Worm (Caenorhabditis elegans) whole organism, late embryonic: Measurements from ENCODE around the gene gst-23.

Source experiments
- C38D4.7 ChIP-seq: fragments of 200-800 bp; sonication (Bioruptor generic); optimal IDR thresholded peaks from 2 replicates; lab custom pipeline; 2018; ENCODE audit warnings: mild to moderate bottlenecking, missing genetic modification characterization, moderate library complexity, missing compliant biosample characterization
- T23F11.4 ChIP-seq: fragments of 200-800 bp; sonication (Bioruptor generic); optimal IDR thresholded peaks from 2 replicates; lab custom pipeline; 2018; ENCODE audit warnings: mild to moderate bottlenecking, missing genetic modification characterization, missing compliant biosample characterization
- Y22D7AL.16 ChIP-seq: sonication (generic microtip); optimal IDR thresholded peaks from 2 replicates; lab custom pipeline; 2016; ENCODE audit warnings: missing genetic modification characterization, missing compliant biosample characterization
- ceh-14 ChIP-seq: sonication (generic microtip); optimal IDR thresholded peaks from 2 replicates; lab custom pipeline; 2016; ENCODE audit warnings: missing genotype, missing genetic modification characterization, missing compliant biosample characterization
- ceh-18 ChIP-seq: sonication (generic microtip); optimal IDR thresholded peaks from 2 replicates; lab custom pipeline; 2016; ENCODE audit warnings: missing genetic modification characterization, missing compliant biosample characterization
- ceh-19 ChIP-seq: fragments of 200-800 bp; sonication (Bioruptor generic); optimal IDR thresholded peaks from 2 replicates; lab custom pipeline; 2018; ENCODE audit warnings: mild to moderate bottlenecking, missing genetic modification characterization, missing compliant biosample characterization
- ceh-2 ChIP-seq: sonication (generic microtip); optimal IDR thresholded peaks from 2 replicates; lab custom pipeline; 2016; ENCODE audit warnings: missing genotype, missing genetic modification characterization, missing compliant biosample characterization
- ceh-22 ChIP-seq: sonication (generic microtip); optimal IDR thresholded peaks from 2 replicates; lab custom pipeline; 2017; ENCODE audit warnings: missing biosample characterization, missing genetic modification characterization
- ceh-24 ChIP-seq: sonication (generic microtip); optimal IDR thresholded peaks from 2 replicates; lab custom pipeline; 2016; ENCODE audit warnings: mild to moderate bottlenecking, missing genetic modification characterization, missing compliant biosample characterization
- ceh-31 ChIP-seq: sonication (generic microtip); optimal IDR thresholded peaks from 2 replicates; lab custom pipeline; 2016; ENCODE audit warnings: missing genetic modification characterization, missing compliant biosample characterization
- ceh-34 ChIP-seq: sonication (generic microtip); optimal IDR thresholded peaks from 2 replicates; lab custom pipeline; 2016; ENCODE audit warnings: mild to moderate bottlenecking, missing genetic modification characterization, missing compliant biosample characterization
- ceh-48 ChIP-seq: sonication (generic microtip); optimal IDR thresholded peaks from 2 replicates; lab custom pipeline; 2016; ENCODE audit warnings: missing genetic modification characterization, inconsistent platforms, missing compliant biosample characterization
- ceh-9 ChIP-seq: sonication (generic microtip); optimal IDR thresholded peaks from 2 replicates; lab custom pipeline; 2016; ENCODE audit warnings: mild to moderate bottlenecking, missing genetic modification characterization, inconsistent platforms, missing compliant biosample characterization
- che-1 ChIP-seq: sonication (generic microtip); optimal IDR thresholded peaks from 2 replicates; lab custom pipeline; 2016; ENCODE audit warnings: mild to moderate bottlenecking, missing genetic modification characterization, missing compliant biosample characterization
- dmd-4 ChIP-seq: sonication (generic microtip); optimal IDR thresholded peaks from 2 replicates; lab custom pipeline; 2016; ENCODE audit warnings: borderline replicate concordance, missing genetic modification characterization, missing compliant biosample characterization
- dve-1 ChIP-seq: sonication (generic microtip); optimal IDR thresholded peaks from 2 replicates; lab custom pipeline; 2017; ENCODE audit warnings: antibody characterized with exemption, mild to moderate bottlenecking, missing genetic modification characterization, missing compliant biosample characterization
- ets-4 ChIP-seq: sonication (generic microtip); optimal IDR thresholded peaks from 2 replicates; lab custom pipeline; 2016; ENCODE audit warnings: missing genetic modification characterization, missing compliant biosample characterization
- fax-1 ChIP-seq: sonication (generic microtip); optimal IDR thresholded peaks from 2 replicates; lab custom pipeline; 2016; ENCODE audit warnings: missing genotype, missing genetic modification characterization, missing compliant biosample characterization
- fkh-10 ChIP-seq: fragments of 150-350 bp; optimal IDR thresholded peaks from 2 replicates; lab custom pipeline; 2014; ENCODE audit warnings: missing biosample characterization, missing genetic modification reagents, missing genetic modification characterization
- hlh-13 ChIP-seq: fragments of 200-800 bp; sonication (Bioruptor generic); optimal IDR thresholded peaks from 2 replicates; lab custom pipeline; 2018; ENCODE audit warnings: mild to moderate bottlenecking, missing genetic modification characterization, missing compliant biosample characterization
- hlh-15 ChIP-seq: sonication (generic microtip); optimal IDR thresholded peaks from 2 replicates; lab custom pipeline; 2016; ENCODE audit warnings: missing genetic modification characterization, missing compliant biosample characterization
- hlh-30 ChIP-seq: sonication (generic microtip); optimal IDR thresholded peaks from 2 replicates; lab custom pipeline; 2017; ENCODE audit warnings: antibody characterized with exemption, missing genetic modification characterization, missing compliant biosample characterization; ENCODE audit not compliant: insufficient read depth
- hlh-8 ChIP-seq: sonication (generic microtip); optimal IDR thresholded peaks from 2 replicates; lab custom pipeline; 2016; ENCODE audit warnings: missing genotype, missing genetic modification characterization, missing compliant biosample characterization
- lin-11 ChIP-seq: fragments of 200-800 bp; sonication (Bioruptor generic); optimal IDR thresholded peaks from 2 replicates; lab custom pipeline; 2018; ENCODE audit warnings: mild to moderate bottlenecking, missing genetic modification characterization, missing compliant biosample characterization
- nhr-232 ChIP-seq: sonication (generic microtip); optimal IDR thresholded peaks from 2 replicates; lab custom pipeline; 2016; ENCODE audit warnings: missing genetic modification characterization, missing compliant biosample characterization
- npax-4 ChIP-seq: sonication (generic microtip); optimal IDR thresholded peaks from 2 replicates; lab custom pipeline; 2016; ENCODE audit warnings: missing genetic modification characterization, missing compliant biosample characterization
- odd-2 ChIP-seq: sonication (generic microtip); optimal IDR thresholded peaks from 2 replicates; lab custom pipeline; 2017; ENCODE audit warnings: antibody characterized with exemption, mild to moderate bottlenecking, missing genetic modification characterization, missing compliant biosample characterization
- pat-9 ChIP-seq: fragments of 200-800 bp; sonication (Bioruptor generic); optimal IDR thresholded peaks from 2 replicates; lab custom pipeline; 2018; ENCODE audit warnings: mild to moderate bottlenecking, missing genetic modification characterization, moderate library complexity, missing compliant biosample characterization
- pha-2 ChIP-seq: sonication (generic microtip); optimal IDR thresholded peaks from 2 replicates; lab custom pipeline; 2017; ENCODE audit warnings: mild to moderate bottlenecking, missing genetic modification characterization, missing compliant biosample characterization
- pha-4 ChIP-seq: fragments of 150-350 bp; optimal IDR thresholded peaks from 2 replicates; lab custom pipeline; 2018; ENCODE audit warnings: missing biosample characterization, missing genetic modification reagents, missing genetic modification characterization
- pros-1 ChIP-seq: fragments of 150-350 bp; optimal IDR thresholded peaks from 2 replicates; lab custom pipeline; 2014; ENCODE audit warnings: missing biosample characterization, missing genetic modification reagents, missing genetic modification characterization
- rnt-1 ChIP-seq: sonication (generic microtip); optimal IDR thresholded peaks from 2 replicates; lab custom pipeline; 2016; ENCODE audit warnings: missing genetic modification characterization, missing compliant biosample characterization
- sox-2 ChIP-seq: fragments of 200-800 bp; sonication (Bioruptor generic); IDR thresholded peaks from 2 replicates; pipeline ENCODE4 v1.3.6; 2022; ENCODE audit warnings: missing genetic modification reagents, missing genetic modification characterization, missing compliant biosample characterization
- ttx-3 ChIP-seq: sonication (generic microtip); optimal IDR thresholded peaks from 2 replicates; lab custom pipeline; 2016; ENCODE audit warnings: missing genetic modification reagents, missing genetic modification characterization, missing compliant biosample characterization
- unc-3 ChIP-seq, 2 experiments: fragments of 200-800 bp in 1 of 2; sonication (Bioruptor generic) in 1 of 2; sonication (generic microtip) in 1 of 2; conservative IDR thresholded peaks in 1 of 2; optimal IDR thresholded peaks in 1 of 2; 2 replicates each; pipeline versions ENCODE4 v1.3.6 to Lab custom; 2016 to 2022; ENCODE audit warnings: missing compliant biosample characterization in 2 of 2, missing genetic modification characterization in 2 of 2, missing genetic modification reagents in 1 of 2
- ztf-16 ChIP-seq: sonication (generic microtip); optimal IDR thresholded peaks from 2 replicates; lab custom pipeline; 2017; ENCODE audit warnings: missing genetic modification characterization, missing compliant biosample characterization

Gene gst-23

DNA sequence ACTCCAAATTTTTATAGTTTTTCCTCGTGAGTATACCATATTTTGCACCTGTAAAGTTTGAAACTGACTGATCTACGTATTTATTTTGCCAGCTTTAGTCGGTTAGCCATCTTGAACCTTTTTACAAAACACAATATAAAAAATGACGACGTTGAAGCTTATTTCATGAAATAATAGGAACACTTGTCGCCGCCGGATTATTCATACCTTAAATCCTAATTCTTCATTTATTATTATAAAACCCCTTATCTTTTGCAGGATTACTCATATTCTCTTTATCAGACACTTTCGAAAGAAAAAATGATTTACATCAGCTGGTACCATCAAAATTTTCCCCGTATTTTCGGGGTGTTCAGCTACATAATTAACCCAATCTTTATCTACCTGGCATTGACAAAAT, 4.4 kb downstream of the gst-23 start, which contains the start of gene srj-8:
srj-8 (plus strand) TSS at position 301 of the 400 bp plus-strand sequence.
- TF ChIP-seq ceh-9 (no peak), ets-4 (tag; lab: Kevin White, UChicago) (no peak), lin-11 (tag; lab: Kevin White, UChicago) (no peak), T23F11.4 (GFP tag; lab: Kevin White, UChicago) (no peak), hlh-13 (no peak)

- no peak for TF ChIP-seq fax-1 (tag; lab: Kevin White, UChicago)
- TF ChIP-seq ceh-18, result no peak
- TF ChIP-seq T23F11.4 (GFP tag; lab: Kevin White, UChicago), result no peak
- TF ChIP-seq rnt-1 (tag; lab: Kevin White, UChicago), result no peak
- TF ChIP-seq C38D4.7 (GFP tag; lab: Kevin White, UChicago), result no peak
- no peak for TF ChIP-seq ceh-2 (tag; lab: Kevin White, UChicago)
- no peak for TF ChIP-seq pat-9
- no peak for TF ChIP-seq pha-2 (tag; lab: Kevin White, UChicago)
- no peak for TF ChIP-seq dmd-4 (tag; lab: Kevin White, UChicago)
- no peak for TF ChIP-seq odd-2 (tag; lab: Kevin White, UChicago)
- TF ChIP-seq ceh-24 (tag; lab: Kevin White, UChicago), result no peak
- no peak for TF ChIP-seq fkh-10
- no peak for TF ChIP-seq pha-4 (tag; lab: Kevin White, UChicago)
- TF ChIP-seq ztf-16 (tag; lab: Kevin White, UChicago), result no peak
- no peak for TF ChIP-seq nhr-232 (tag; lab: Kevin White, UChicago)
- TF ChIP-seq ceh-22 (tag; lab: Kevin White, UChicago), result no peak
- TF ChIP-seq sox-2 (GFP tag; lab: Robert Waterston, UW), result no peak
- TF ChIP-seq pros-1 (tag; lab: Kevin White, UChicago), result no peak
- TF ChIP-seq che-1 (tag; lab: Kevin White, UChicago), result no peak
Observed at ce11 chrV:3250153-3250552, 7.1 kb downstream of the gst-23 start, which contains the start of gene T28A11.13. T28A11.13 (minus strand) TSS chrV:3250253.

DNA sequence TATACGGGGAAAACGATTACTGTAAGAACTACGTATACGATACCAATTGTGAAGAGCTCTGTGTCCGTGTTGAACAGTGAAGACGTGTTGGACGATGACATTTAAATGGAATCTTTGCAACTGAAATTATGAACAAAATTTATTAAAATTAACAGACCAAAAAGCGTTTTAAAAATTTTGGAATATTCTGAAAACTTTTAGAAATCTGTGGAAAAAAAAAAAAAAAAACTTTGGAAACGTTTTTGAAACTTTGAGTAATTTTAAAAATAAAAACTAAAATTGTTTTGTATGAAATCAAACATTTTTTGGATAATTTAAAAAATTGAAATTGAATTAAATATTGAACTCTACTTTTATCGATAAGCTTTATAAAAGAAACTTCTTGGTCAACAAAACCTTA, 13.0 kb downstream of the gst-23 start, which contains the start of gene srt-63:
srt-63 (minus strand) TSS at position 101 of the 400 bp plus-strand sequence.
- TF ChIP-seq hlh-15 (tag; lab: Kevin White, UChicago) (no peak), ceh-14 (tag; lab: Kevin White, UChicago) (no peak), Y22D7AL.16 (tag; lab: Kevin White, UChicago) (no peak), unc-3 (GFP tag; conservative IDR thresholded peaks at IDR 0.05; lab: Robert Waterston, UW) (no peak), unc-3 (tag; optimal IDR thresholded peaks at IDR 0.05; lab: Kevin White, UChicago) (no peak), fkh-10 (no peak), ttx-3 (tag; lab: Kevin White, UChicago) (no peak), ceh-31 (tag; lab: Kevin White, UChicago) (no peak), hlh-30 (tag; lab: Kevin White, UChicago) (no peak), ceh-48 (tag; lab: Kevin White, UChicago) (no peak)

DNA sequence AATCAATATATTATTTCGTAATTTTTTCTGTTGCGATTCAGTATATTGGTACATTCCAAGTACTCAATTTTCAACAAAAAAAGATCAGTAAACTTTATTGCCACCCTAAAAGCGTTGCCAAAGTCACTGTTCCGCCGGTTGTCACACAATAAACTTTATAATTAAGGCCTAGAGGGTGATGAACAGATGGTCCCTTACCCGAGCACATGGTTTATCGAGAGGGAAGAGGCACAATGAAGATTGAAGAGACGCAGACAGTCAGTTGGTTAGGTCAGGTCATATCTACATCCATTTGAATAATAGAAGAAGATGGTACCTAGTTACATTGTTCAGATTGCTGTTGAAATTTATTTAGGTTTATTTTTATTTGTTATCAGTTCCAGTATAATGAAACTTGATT, 13.7 kb downstream of the gst-23 start:
- TF ChIP-seq ceh-19 (GFP tag; lab: Kevin White, UChicago) (no peak), ztf-16 (tag; lab: Kevin White, UChicago) (no peak), hlh-8 (tag; lab: Kevin White, UChicago) (peak; percentile 30), fax-1 (tag; lab: Kevin White, UChicago) (no peak), hlh-15 (tag; lab: Kevin White, UChicago) (no peak), ceh-34 (no peak), sox-2 (GFP tag; lab: Robert Waterston, UW) (no peak), Y22D7AL.16 (tag; lab: Kevin White, UChicago) (no peak), pha-2 (tag; lab: Kevin White, UChicago) (no peak), ceh-9 (no peak), hlh-30 (tag; lab: Kevin White, UChicago) (peak; percentile 37), npax-4 (tag; lab: Kevin White, UChicago) (no peak), dve-1 (tag; lab: Kevin White, UChicago) (no peak), ceh-48 (tag; lab: Kevin White, UChicago) (no peak)
